Fruit fly (Drosophila melanogaster): ENCODE data around the gene CG34129.

The CG34129 gene

dm6 chr3R:26238945-26239344, 47.9 kb upstream of the CG34129 start (continued):
- TF ChIP-seq pfk (GFP tag; optimal IDR thresholded peaks at IDR 0.05) (no peak), CG8478 (optimal IDR thresholded peaks at IDR 0.05) (no peak), H15 (GFP tag; IDR thresholded peaks at IDR 0.05) (no peak), Ets65A (GFP tag) (peak; percentile 9), dan (GFP tag; IDR thresholded peaks at IDR 0.05) (no peak), Fer1 (GFP tag; optimal IDR thresholded peaks at IDR 0.05) (peak; percentile 74), CG8359 (GFP tag; optimal IDR thresholded peaks at IDR 0.05; ENCODE audit: borderline replicate concordance) (peak; percentile 16), Rx (GFP tag; IDR thresholded peaks at IDR 0.05) (peak; percentile 33; the same call in 1 of the 2 replicates), Abd-B (GFP tag; optimal IDR thresholded peaks at IDR 0.05) (no peak), CG12219 (GFP tag; optimal IDR thresholded peaks at IDR 0.05) (peak; percentile 29), tin (GFP tag; optimal IDR thresholded peaks at IDR 0.05) (no peak), Fer3 (tag; optimal IDR thresholded peaks at IDR 0.05) (peak; percentile 53), fd64A (GFP tag; optimal IDR thresholded peaks at IDR 0.05) (peak; percentile 10), repo (GFP tag; optimal IDR thresholded peaks at IDR 0.05) (no peak), bsh (GFP tag; optimal IDR thresholded peaks at IDR 0.05) (peak in 1 of 2 experiments; percentile 43), ERR (GFP tag; optimal IDR thresholded peaks at IDR 0.05) (peak; percentile 4), CG13894 (tag; optimal IDR thresholded peaks at IDR 0.05) (no peak), CG2129 (GFP tag; IDR thresholded peaks at IDR 0.05; ENCODE audit: partially characterized antibody) (no peak), Hr3 (GFP tag; optimal IDR thresholded peaks at IDR 0.05) (no peak), Eip74EF (GFP tag; optimal IDR thresholded peaks at IDR 0.05) (no peak), ATbp (GFP tag; optimal IDR thresholded peaks at IDR 0.05) (peak; percentile 70), CG7745 (tag; optimal IDR thresholded peaks at IDR 0.05) (no peak), eve (GFP tag; optimal IDR thresholded peaks at IDR 0.05) (no peak), Lhr (GFP tag; optimal IDR thresholded peaks at IDR 0.05) (no peak), Atf-2 (GFP tag; optimal IDR thresholded peaks at IDR 0.05) (no peak), CG30403 (GFP tag; optimal IDR thresholded peaks at IDR 0.05) (no peak), CG3281 (GFP tag; optimal IDR thresholded peaks at IDR 0.05) (peak; percentile 77), slou (GFP tag; optimal IDR thresholded peaks at IDR 0.05) (peak; percentile 12), disco-r (GFP tag; optimal IDR thresholded peaks at IDR 0.05) (no peak), CG1529 (GFP tag; optimal IDR thresholded peaks at IDR 0.05) (peak; percentile 3), CG2712 (tag; optimal IDR thresholded peaks at IDR 0.05) (no peak), bab2 (GFP tag; optimal IDR thresholded peaks at IDR 0.05) (peak; percentile 61), ac (GFP tag; optimal IDR thresholded peaks at IDR 0.05) (no peak), HHEX (GFP tag; optimal IDR thresholded peaks at IDR 0.05) (peak; percentile 68), Hr39 (optimal IDR thresholded peaks at IDR 0.05) (no peak), Bteb2 (GFP tag; optimal IDR thresholded peaks at IDR 0.05) (peak; percentile 9), stc (GFP tag; IDR thresholded peaks at IDR 0.05) (no peak; the same call in 1 of the 2 replicates), dati (GFP tag; IDR thresholded peaks at IDR 0.05) (no peak), dm (GFP tag; optimal IDR thresholded peaks at IDR 0.05) (no peak), CG9876 (GFP tag; optimal IDR thresholded peaks at IDR 0.05) (no peak), Gug (GFP tag; IDR thresholded peaks at IDR 0.05) (no peak), HmgZ (tag; optimal IDR thresholded peaks at IDR 0.05) (peak; percentile 38), tup (GFP tag; optimal IDR thresholded peaks at IDR 0.05) (peak; percentile 18), CG14860 (GFP tag; IDR thresholded peaks at IDR 0.05; ENCODE audit: partially characterized antibody) (no peak), CG10462 (GFP tag; optimal IDR thresholded peaks at IDR 0.05) (no peak), yki (optimal IDR thresholded peaks at IDR 0.05) (no peak), tgo (GFP tag; IDR thresholded peaks at IDR 0.05) (peak; percentile 32; the same call in 1 of the 3 replicates), CG2199 (GFP tag; IDR thresholded peaks at IDR 0.05) (no peak), Gsc (GFP tag; IDR thresholded peaks at IDR 0.05) (no peak), D (optimal IDR thresholded peaks at IDR 0.05) (no peak), D (GFP tag; optimal IDR thresholded peaks at IDR 0.05) (no peak), CG11398 (GFP tag; optimal IDR thresholded peaks at IDR 0.05) (peak; percentile 60), jigr1 (GFP tag; IDR thresholded peaks at IDR 0.05) (no peak)

All from whole organism, embryonic.